Worm (Caenorhabditis elegans) whole organism, early embryonic: Measurements from ENCODE around the gene F29F11.20.

Experiments
- B0310.2 ChIP-seq: sonication (generic microtip); optimal IDR thresholded peaks from 2 replicates; lab custom pipeline; 2016; ENCODE audit warnings: mild to moderate bottlenecking, missing genetic modification characterization, missing compliant biosample characterization
- F13C5.2 ChIP-seq: sonication (generic microtip); optimal IDR thresholded peaks from 2 replicates; lab custom pipeline; 2017; ENCODE audit warnings: mild to moderate bottlenecking, missing genetic modification characterization, inconsistent platforms, missing compliant biosample characterization
- aly-1 ChIP-seq: sonication (generic microtip); optimal IDR thresholded peaks from 2 replicates; lab custom pipeline; 2016; ENCODE audit warnings: missing genetic modification characterization, missing compliant biosample characterization
- ama-1 ChIP-seq: fragments of 150-350 bp; optimal IDR thresholded peaks from 2 replicates; lab custom pipeline; 2014
- ceh-13 ChIP-seq: fragments of 200-800 bp; sonication (Bioruptor generic); optimal IDR thresholded peaks from 2 replicates; lab custom pipeline; 2018; ENCODE audit warnings: mild to moderate bottlenecking, missing genetic modification characterization, missing compliant biosample characterization
- ceh-36 ChIP-seq: sonication (generic microtip); optimal IDR thresholded peaks from 2 replicates; lab custom pipeline; 2016; ENCODE audit warnings: missing genetic modification characterization, inconsistent platforms, missing compliant biosample characterization
- ets-7 ChIP-seq: sonication (generic microtip); optimal IDR thresholded peaks from 2 replicates; lab custom pipeline; 2016; ENCODE audit warnings: missing genotype, missing genetic modification characterization, missing compliant biosample characterization
- flt-1 ChIP-seq: fragments of 200-800 bp; sonication (Bioruptor generic); IDR thresholded peaks from 2 replicates; pipeline ENCODE4 v1.3.6; 2022; ENCODE audit warnings: missing genetic modification characterization, missing compliant biosample characterization
- hmbx-1 ChIP-seq: sonication (generic microtip); optimal IDR thresholded peaks from 2 replicates; lab custom pipeline; 2016; ENCODE audit warnings: mild to moderate bottlenecking, missing genetic modification characterization, missing compliant biosample characterization
- hmg-4 ChIP-seq: fragments of 200-800 bp; sonication (Bioruptor generic); optimal IDR thresholded peaks from 2 replicates; lab custom pipeline; 2018; ENCODE audit warnings: mild to moderate bottlenecking, missing genetic modification characterization, missing compliant biosample characterization
- hnd-1 ChIP-seq: sonication (generic microtip); optimal IDR thresholded peaks from 2 replicates; lab custom pipeline; 2016; ENCODE audit warnings: missing genetic modification characterization, missing compliant biosample characterization
- pes-1 ChIP-seq: fragments of 200-800 bp; sonication (Bioruptor generic); IDR thresholded peaks from 2 replicates; pipeline ENCODE4 v1.3.6; 2022; ENCODE audit warnings: missing genetic modification reagents, missing genetic modification characterization, missing compliant biosample characterization
- scrt-1 ChIP-seq: fragments of 200-800 bp; sonication (Bioruptor generic); IDR thresholded peaks from 2 replicates; pipeline ENCODE4 v1.3.6; 2022; ENCODE audit warnings: missing genetic modification characterization, missing compliant biosample characterization
- sea-1 ChIP-seq: fragments of 200-800 bp; sonication (Bioruptor generic); conservative IDR thresholded peaks from 2 replicates; pipeline ENCODE4 v1.3.6; 2022; ENCODE audit warnings: missing genetic modification characterization, missing compliant biosample characterization
- tbx-11 ChIP-seq: fragments of 200-800 bp; sonication (Bioruptor generic); IDR thresholded peaks from 2 replicates; pipeline ENCODE4 v1.3.6; 2022; ENCODE audit warnings: missing genetic modification characterization, missing compliant biosample characterization
- tbx-37 ChIP-seq: fragments of 200-800 bp; sonication (Bioruptor generic); conservative IDR thresholded peaks from 2 replicates; pipeline ENCODE4 v1.3.6; 2022; ENCODE audit warnings: missing genetic modification reagents, missing genetic modification characterization, missing compliant biosample characterization
- tra-4 ChIP-seq: sonication (generic microtip); optimal IDR thresholded peaks from 2 replicates; lab custom pipeline; 2017; ENCODE audit warnings: missing genetic modification characterization, missing compliant biosample characterization

F29F11.20 gene

ce11 chrV:10657959-10658358 is 29.7 kb upstream of the F29F11.20 start, which contains the start of gene tut-2:
tut-2 (plus strand) TSS chrV:10658235.
- TF ChIP-seq hmbx-1 (no peak), flt-1 (GFP tag; lab: Robert Waterston, UW) (0 out of 2 replicates have a peak, but pooled peaks have one; percentile 12)

ce11 chrV:10659343-10659742 is 28.4 kb upstream of the F29F11.20 start:
- TF ChIP-seq pes-1 (no peak), aly-1 (tag; lab: Kevin White, UChicago) (no peak), ets-7 (tag; lab: Kevin White, UChicago) (no peak), tbx-37 (GFP tag; lab: Robert Waterston, UW) (no peak), ama-1 (lab: Kevin White, UChicago) (no peak)

ce11 chrV:10661417-10661945 is 26.2 kb upstream of the F29F11.20 start, which contains the start of gene sqv-4:
sqv-4 (minus strand) TSS chrV:10661467.
- TF ChIP-seq ceh-36 (tag; lab: Kevin White, UChicago) (no peak), ceh-13 (GFP tag; lab: Kevin White, UChicago) (no peak), hmbx-1 (no peak), flt-1 (GFP tag; lab: Robert Waterston, UW) (no peak), tbx-37 (GFP tag; lab: Robert Waterston, UW) (no peak), ets-7 (tag; lab: Kevin White, UChicago) (no peak), hmg-4 (GFP tag; lab: Kevin White, UChicago) (no peak), B0310.2 (tag; lab: Kevin White, UChicago) (no peak), F13C5.2 (tag; lab: Kevin White, UChicago) (no peak), hnd-1 (tag; lab: Kevin White, UChicago) (no peak), scrt-1 (GFP tag; lab: Robert Waterston, UW) (no peak), pes-1 (no peak), tbx-11 (GFP tag; lab: Robert Waterston, UW) (no peak)

ce11 chrV:10662000-10662399 is 25.7 kb upstream of the F29F11.20 start:
- no peak for TF ChIP-seq sea-1
- TF ChIP-seq hmg-4 (GFP tag; lab: Kevin White, UChicago), result no peak
- no peak for TF ChIP-seq tra-4
- TF ChIP-seq scrt-1 (GFP tag; lab: Robert Waterston, UW), result no peak
- TF ChIP-seq B0310.2 (tag; lab: Kevin White, UChicago), result no peak
- TF ChIP-seq F13C5.2 (tag; lab: Kevin White, UChicago), result no peak
- no peak for TF ChIP-seq hmbx-1
- TF ChIP-seq ceh-13 (GFP tag; lab: Kevin White, UChicago), result no peak
- no peak for TF ChIP-seq tbx-11 (GFP tag; lab: Robert Waterston, UW)
- TF ChIP-seq aly-1 (tag; lab: Kevin White, UChicago), result no peak
- TF ChIP-seq ets-7 (tag; lab: Kevin White, UChicago), result no peak

- TF ChIP-seq aly-1 (tag; lab: Kevin White, UChicago) (no peak), hmbx-1 (no peak), tbx-11 (GFP tag; lab: Robert Waterston, UW) (no peak), ama-1 (lab: Kevin White, UChicago) (no peak), ceh-36 (tag; lab: Kevin White, UChicago) (no peak), pes-1 (no peak), F13C5.2 (tag; lab: Kevin White, UChicago) (no peak), tbx-37 (GFP tag; lab: Robert Waterston, UW) (no peak), sea-1 (no peak), hnd-1 (tag; lab: Kevin White, UChicago) (no peak), tra-4 (no peak), ceh-13 (GFP tag; lab: Kevin White, UChicago) (no peak), B0310.2 (tag; lab: Kevin White, UChicago) (no peak), scrt-1 (GFP tag; lab: Robert Waterston, UW) (no peak), ets-7 (tag; lab: Kevin White, UChicago) (no peak), flt-1 (GFP tag; lab: Robert Waterston, UW) (no peak), hmg-4 (GFP tag; lab: Kevin White, UChicago) (no peak)
Measured at ce11 chrV:10664271-10664670, 23.4 kb upstream of the F29F11.20 start.

ce11 chrV:10667284-10667683 is 20.4 kb upstream of the F29F11.20 start, which contains the start of gene twk-12:
twk-12 (plus strand) TSS chrV:10667584.
- TF ChIP-seq hmbx-1, result no peak
- no peak for TF ChIP-seq sea-1
- no peak for TF ChIP-seq ceh-36 (tag; lab: Kevin White, UChicago)
- TF ChIP-seq hmg-4 (GFP tag; lab: Kevin White, UChicago), result no peak
- TF ChIP-seq scrt-1 (GFP tag; lab: Robert Waterston, UW), result no peak
- TF ChIP-seq tbx-11 (GFP tag; lab: Robert Waterston, UW), result no peak
- TF ChIP-seq ceh-13 (GFP tag; lab: Kevin White, UChicago), result no peak
- TF ChIP-seq tbx-37 (GFP tag; lab: Robert Waterston, UW), result no peak
- no peak for TF ChIP-seq pes-1
- TF ChIP-seq B0310.2 (tag; lab: Kevin White, UChicago), result no peak
- no peak for TF ChIP-seq F13C5.2 (tag; lab: Kevin White, UChicago)
- no peak for TF ChIP-seq flt-1 (GFP tag; lab: Robert Waterston, UW)
- TF ChIP-seq hnd-1 (tag; lab: Kevin White, UChicago), result no peak
- no peak for TF ChIP-seq tra-4
- no peak for TF ChIP-seq aly-1 (tag; lab: Kevin White, UChicago)

ce11 chrV:10670817-10671216 is 16.9 kb upstream of the F29F11.20 start:
- TF ChIP-seq tbx-11 (GFP tag; lab: Robert Waterston, UW), result no peak
- TF ChIP-seq scrt-1 (GFP tag; lab: Robert Waterston, UW), result no peak

- no peak for TF ChIP-seq flt-1 (GFP tag; lab: Robert Waterston, UW)
- no peak for TF ChIP-seq ets-7 (tag; lab: Kevin White, UChicago)
- TF ChIP-seq ceh-36 (tag; lab: Kevin White, UChicago), result no peak
Measured at ce11 chrV:10671618-10672017, 16.1 kb upstream of the F29F11.20 start, which contains the start of gene ceh-22. ceh-22 (plus strand) TSS chrV:10671918.
